Worm (Caenorhabditis elegans): Measurements from ENCODE around the gene emb-9.

- TF ChIP-seq ztf-11 (tag; optimal IDR thresholded peaks at IDR 0.05) (no peak), lsy-2 (tag; optimal IDR thresholded peaks at IDR 0.05) (no peak), ceh-39 (tag; optimal IDR thresholded peaks at IDR 0.05) (no peak), elt-1 (tag; optimal IDR thresholded peaks at IDR 0.05; ENCODE audit: borderline replicate concordance, insufficient read depth) (no peak), elt-3 (tag; optimal IDR thresholded peaks at IDR 0.05) (no peak), unc-39 (tag; optimal IDR thresholded peaks at IDR 0.05) (no peak), ceh-83 (GFP tag; optimal IDR thresholded peaks at IDR 0.05) (no peak), unc-62 (GFP tag; optimal IDR thresholded peaks at IDR 0.05) (no peak), nhr-12 (tag; optimal IDR thresholded peaks at IDR 0.05) (no peak), mab-5 (tag; optimal IDR thresholded peaks at IDR 0.05) (no peak), hlh-1 (tag; optimal IDR thresholded peaks at IDR 0.05) (no peak), mep-1 (tag; optimal IDR thresholded peaks at IDR 0.05) (no peak), snpc-4 (tag; optimal IDR thresholded peaks at IDR 0.05) (no peak)
Observed at ce11 chrIII:9376701-9377100, 32.5 kb upstream of the emb-9 start.
